Fruit fly (Drosophila melanogaster): ENCODE measurements around the gene CG9522.

DNA sequence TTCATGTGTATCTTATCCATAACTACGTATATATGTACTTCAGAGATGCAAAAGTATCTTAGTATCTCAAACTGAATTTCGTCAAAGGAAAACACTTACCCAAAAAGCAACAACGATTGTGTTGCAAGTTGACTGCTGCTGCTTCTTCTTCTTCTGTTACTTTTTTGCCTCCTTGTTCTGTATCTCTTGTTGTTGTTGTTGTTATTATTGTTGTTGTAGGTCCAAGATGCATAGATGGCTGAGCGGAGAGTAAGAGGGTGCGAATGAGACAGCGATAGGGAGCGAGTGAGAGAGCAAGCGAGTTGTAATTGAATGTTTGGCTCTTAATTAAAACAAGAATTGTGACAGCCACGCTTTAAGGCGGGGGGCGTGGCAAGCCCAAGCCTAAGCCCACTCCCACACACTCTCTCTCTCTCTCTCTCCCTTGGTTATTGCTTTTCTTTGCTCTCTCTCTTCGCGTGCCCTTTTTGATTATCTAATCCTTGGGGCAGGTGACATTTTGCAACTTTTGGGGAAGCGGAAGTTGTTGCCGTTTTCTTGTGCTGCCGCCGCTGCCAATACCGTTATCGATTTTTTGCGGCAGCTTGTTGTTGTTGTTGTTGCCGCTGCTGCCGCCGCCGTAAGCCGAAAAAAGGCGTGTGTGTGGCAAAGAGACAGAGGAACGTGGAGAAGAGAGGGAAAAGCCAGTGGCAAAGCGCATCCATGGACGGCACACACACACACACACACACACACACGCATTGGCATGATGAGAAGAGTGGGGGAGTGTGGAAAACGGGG, 23.7 kb downstream of the CG9522 start:
- TF ChIP-seq CG8478 (optimal IDR thresholded peaks at IDR 0.05), result no peak
- TF ChIP-seq psq (optimal IDR thresholded peaks at IDR 0.05), result no peak
- no peak for TF ChIP-seq EcR (GFP tag; optimal IDR thresholded peaks at IDR 0.05)
- TF ChIP-seq Dll (optimal IDR thresholded peaks at IDR 0.05), result no peak

Data from whole organism.